Fruit fly (Drosophila melanogaster) whole organism, embryonic: Measurements from ENCODE around the gene nSMase.

ENCODE experiments used
- CG11696 ChIP-seq: fragments of 200-800 bp; sonication (Bioruptor generic); IDR thresholded peaks from 2 replicates; pipeline ENCODE4 v1.3.6; 2022; ENCODE audit warnings: missing biosample characterization, missing genetic modification characterization
- CG13424 ChIP-seq: fragments of 200-800 bp; sonication (Bioruptor generic); optimal IDR thresholded peaks from 2 replicates; lab custom pipeline; 2019; ENCODE audit warnings: missing biosample characterization, mild to moderate bottlenecking, missing genetic modification characterization, moderate library complexity
- CG13624 ChIP-seq: fragments of 200-800 bp; sonication (Bioruptor generic); optimal IDR thresholded peaks from 2 replicates; lab custom pipeline; 2016; ENCODE audit warnings: missing biosample characterization, missing genetic modification characterization
- CG13775 ChIP-seq: fragments of 200-800 bp; sonication (Bioruptor generic); optimal IDR thresholded peaks from 3 replicates; lab custom pipeline; 2017; ENCODE audit warnings: missing biosample characterization, mild to moderate bottlenecking, missing genetic modification characterization
- CG14050 ChIP-seq: fragments of 200-800 bp; sonication (Bioruptor generic); IDR thresholded peaks from 3 replicates; pipeline ENCODE4 v1.3.6; 2022; ENCODE audit warnings: missing biosample characterization, missing genetic modification characterization
- CG15601 ChIP-seq: fragments of 200-800 bp; sonication (Bioruptor generic); optimal IDR thresholded peaks from 3 replicates; lab custom pipeline; 2019; ENCODE audit warnings: missing biosample characterization, mild to moderate bottlenecking, missing genetic modification characterization, moderate library complexity
- CG17829 ChIP-seq: fragments of 200-800 bp; optimal IDR thresholded peaks from 2 replicates; lab custom pipeline; 2019; ENCODE audit warnings: missing biosample characterization, mild to moderate bottlenecking, missing genetic modification characterization, moderate library complexity
- CG2120 ChIP-seq: fragments of 200-800 bp; sonication (Bioruptor generic); optimal IDR thresholded peaks from 3 replicates; lab custom pipeline; 2016; ENCODE audit warnings: missing biosample characterization, missing genetic modification characterization
- CG2712 ChIP-seq: fragments of 200-800 bp; optimal IDR thresholded peaks from 3 replicates; lab custom pipeline; 2019; ENCODE audit warnings: missing biosample characterization, mild to moderate bottlenecking, missing genetic modification characterization, moderate library complexity
- CG6272 ChIP-seq: fragments of 200-800 bp; sonication (Bioruptor generic); IDR thresholded peaks from 2 replicates; pipeline ENCODE4 v1.3.6; 2022; ENCODE audit warnings: missing biosample characterization, missing genetic modification characterization
- CG6791 ChIP-seq: fragments of 200-800 bp; sonication (Bioruptor generic); IDR thresholded peaks from 3 replicates; pipeline ENCODE4 v1.3.6; 2022; ENCODE audit warnings: missing biosample characterization, missing genetic modification characterization; ENCODE audit not compliant: partially characterized antibody
- CG7271 ChIP-seq: fragments of 200-800 bp; sonication (Bioruptor generic); optimal IDR thresholded peaks from 2 replicates; lab custom pipeline; 2018; ENCODE audit warnings: missing biosample characterization, mild to moderate bottlenecking, missing genetic modification characterization, moderate library complexity
- CG7928 ChIP-seq: fragments of 200-800 bp; sonication (Bioruptor generic); optimal IDR thresholded peaks from 2 replicates; lab custom pipeline; 2017; ENCODE audit warnings: missing biosample characterization, mild to moderate bottlenecking, missing genetic modification characterization
- CG7963 ChIP-seq: fragments of 200-800 bp; sonication (Bioruptor generic); IDR thresholded peaks from 3 replicates; pipeline ENCODE4 v1.3.6; 2022; ENCODE audit warnings: missing biosample characterization, missing genetic modification characterization; ENCODE audit not compliant: partially characterized antibody
- CG7987 ChIP-seq: fragments of 200-800 bp; sonication (Bioruptor generic); optimal IDR thresholded peaks from 2 replicates; lab custom pipeline; 2018; ENCODE audit warnings: missing biosample characterization, mild to moderate bottlenecking, missing genetic modification characterization, moderate library complexity
- CG9609 ChIP-seq: fragments of 200-800 bp; sonication (Bioruptor generic); optimal IDR thresholded peaks from 3 replicates; lab custom pipeline; 2016; ENCODE audit warnings: missing biosample characterization, missing genetic modification characterization
- CG9797 ChIP-seq: fragments of 200-800 bp; sonication (Bioruptor generic); optimal IDR thresholded peaks from 3 replicates; lab custom pipeline; 2018; ENCODE audit warnings: missing biosample characterization, mild to moderate bottlenecking, missing genetic modification characterization
- D ChIP-seq, 2 experiments: fragments of 200-800 bp in 1 of 2; fragments of >200 bp in 1 of 2; sonication (Bioruptor generic) in 1 of 2; optimal IDR thresholded peaks; 2 replicates in 1 of 2; 3 replicates in 1 of 2; lab custom pipeline; 2017; ENCODE audit warnings: mild to moderate bottlenecking in 1 of 2, missing biosample characterization in 1 of 2, missing genetic modification characterization in 1 of 2, missing genetic modification reagents in 1 of 2
- Fer3 ChIP-seq: fragments of 200-800 bp; sonication (Bioruptor generic); optimal IDR thresholded peaks from 2 replicates; lab custom pipeline; 2018; ENCODE audit warnings: missing biosample characterization, mild to moderate bottlenecking, missing genetic modification characterization, moderate library complexity
- HmgZ ChIP-seq: fragments of 200-800 bp; sonication (Bioruptor generic); optimal IDR thresholded peaks from 2 replicates; lab custom pipeline; 2018; ENCODE audit warnings: missing biosample characterization, mild to moderate bottlenecking, missing genetic modification characterization
- Lhr ChIP-seq: fragments of 200-800 bp; sonication (Bioruptor generic); optimal IDR thresholded peaks from 3 replicates; lab custom pipeline; 2017; ENCODE audit warnings: mild to moderate bottlenecking, missing biosample characterization, missing genetic modification reagents, missing genetic modification characterization
- Myb ChIP-seq: fragments of 200-800 bp; sonication (Bioruptor generic); optimal IDR thresholded peaks from 2 replicates; lab custom pipeline; 2016; ENCODE audit warnings: missing biosample characterization, missing genetic modification characterization
- NC2β ChIP-seq: fragments of 200-800 bp; sonication (Bioruptor generic); optimal IDR thresholded peaks from 2 replicates; lab custom pipeline; 2016; ENCODE audit warnings: missing biosample characterization, missing genetic modification characterization
- Opbp ChIP-seq: fragments of 200-800 bp; sonication (Bioruptor generic); IDR thresholded peaks from 3 replicates; pipeline ENCODE4 v1.3.6; 2022; ENCODE audit warnings: missing biosample characterization, missing genetic modification characterization; ENCODE audit not compliant: partially characterized antibody
- Rfx ChIP-seq: fragments of 200-800 bp; sonication (Bioruptor generic); IDR thresholded peaks from 2 replicates; pipeline ENCODE4 v1.3.6; 2022; ENCODE audit warnings: missing biosample characterization, missing genetic modification characterization
- Sin3A ChIP-seq: fragments of >200 bp; optimal IDR thresholded peaks from 2 replicates; lab custom pipeline; 2018
- Sox100B ChIP-seq: fragments of 200-800 bp; sonication (Bioruptor generic); optimal IDR thresholded peaks from 3 replicates; lab custom pipeline; 2018; ENCODE audit warnings: missing biosample characterization, mild to moderate bottlenecking, missing genetic modification characterization
- Sry-δ ChIP-seq: fragments of 200-800 bp; sonication (Bioruptor generic); optimal IDR thresholded peaks from 2 replicates; lab custom pipeline; 2016; ENCODE audit warnings: missing biosample characterization, missing genetic modification characterization
- Tbp ChIP-seq: fragments of >200 bp; optimal IDR thresholded peaks from 2 replicates; lab custom pipeline; 2018; ENCODE audit warnings: missing biosample characterization, missing genetic modification characterization
- YL-1 ChIP-seq: fragments of 200-800 bp; sonication (Bioruptor generic); optimal IDR thresholded peaks from 3 replicates; lab custom pipeline; 2017; ENCODE audit warnings: missing biosample characterization, mild to moderate bottlenecking, missing genetic modification characterization
- bigmax ChIP-seq: fragments of 200-800 bp; sonication (Bioruptor generic); optimal IDR thresholded peaks from 2 replicates; lab custom pipeline; 2018; ENCODE audit warnings: missing biosample characterization, mild to moderate bottlenecking, missing genetic modification characterization
- caup ChIP-seq: fragments of 200-800 bp; sonication (Bioruptor generic); optimal IDR thresholded peaks from 3 replicates; lab custom pipeline; 2017; ENCODE audit warnings: missing biosample characterization, mild to moderate bottlenecking, missing genetic modification characterization, moderate library complexity; ENCODE audit not compliant: severe bottlenecking
- crp ChIP-seq, 2 experiments: fragments of 200-800 bp; sonication (Bioruptor generic); optimal IDR thresholded peaks; 2 replicates in 1 of 2; 3 replicates in 1 of 2; lab custom pipeline; 2017; ENCODE audit warnings: missing biosample characterization in 2 of 2, missing genetic modification characterization in 2 of 2, mild to moderate bottlenecking in 1 of 2, moderate library complexity in 1 of 2
- emc ChIP-seq: fragments of 200-800 bp; sonication (Bioruptor generic); optimal IDR thresholded peaks from 2 replicates; lab custom pipeline; 2016; ENCODE audit warnings: missing biosample characterization, missing genetic modification characterization
- eve ChIP-seq, 2 experiments: fragments of >200 bp; optimal IDR thresholded peaks; 2 replicates each; lab custom pipeline; 2017; ENCODE audit warnings: missing biosample characterization in 2 of 2, missing genetic modification characterization in 2 of 2
- eyg ChIP-seq: fragments of 200-800 bp; sonication (Bioruptor generic); optimal IDR thresholded peaks from 3 replicates; lab custom pipeline; 2016; ENCODE audit warnings: missing biosample characterization, missing genetic modification characterization
- fu2 ChIP-seq: fragments of 200-800 bp; sonication (Bioruptor generic); optimal IDR thresholded peaks from 2 replicates; lab custom pipeline; 2016; ENCODE audit warnings: missing biosample characterization, missing genetic modification characterization
- gfzf ChIP-seq: fragments of 200-800 bp; sonication (Bioruptor generic); optimal IDR thresholded peaks from 2 replicates; lab custom pipeline; 2016; ENCODE audit warnings: missing biosample characterization, mild to moderate bottlenecking, missing genetic modification characterization, moderate library complexity
- grau ChIP-seq: fragments of 200-800 bp; optimal IDR thresholded peaks from 3 replicates; lab custom pipeline; 2019; ENCODE audit warnings: missing biosample characterization, mild to moderate bottlenecking, missing genetic modification characterization, moderate library complexity
- gro ChIP-seq: fragments of 200-800 bp; sonication (Bioruptor generic); optimal IDR thresholded peaks from 2 replicates; lab custom pipeline; 2016; ENCODE audit warnings: missing biosample characterization, missing genetic modification characterization
- jing ChIP-seq: fragments of 200-800 bp; sonication (Bioruptor generic); optimal IDR thresholded peaks from 2 replicates; lab custom pipeline; 2018; ENCODE audit warnings: missing biosample characterization, mild to moderate bottlenecking, missing genetic modification characterization
- kah ChIP-seq: fragments of 200-800 bp; sonication (Bioruptor generic); optimal IDR thresholded peaks from 2 replicates; lab custom pipeline; 2018; ENCODE audit warnings: missing biosample characterization, mild to moderate bottlenecking, missing genetic modification characterization
- lbe ChIP-seq: fragments of 200-800 bp; sonication (Bioruptor generic); optimal IDR thresholded peaks from 2 replicates; lab custom pipeline; 2016; ENCODE audit warnings: missing biosample characterization, mild to moderate bottlenecking, missing genetic modification characterization
- pnt ChIP-seq: fragments of 200-800 bp; sonication (Bioruptor generic); optimal IDR thresholded peaks from 3 replicates; lab custom pipeline; 2016; ENCODE audit warnings: missing biosample characterization, missing genetic modification characterization
- ranshi ChIP-seq: fragments of 200-800 bp; sonication (Bioruptor generic); IDR thresholded peaks from 2 replicates; pipeline ENCODE4 v1.3.6; 2022; ENCODE audit warnings: missing biosample characterization, missing genetic modification characterization
- stwl ChIP-seq: fragments of 200-800 bp; sonication (Bioruptor generic); optimal IDR thresholded peaks from 3 replicates; lab custom pipeline; 2018; ENCODE audit warnings: missing biosample characterization, mild to moderate bottlenecking, missing genetic modification characterization, moderate library complexity
- unc-4 ChIP-seq: fragments of 200-800 bp; sonication (Bioruptor generic); IDR thresholded peaks from 2 replicates; pipeline ENCODE4 v1.3.6; 2022; ENCODE audit warnings: missing biosample characterization, missing genetic modification characterization; ENCODE audit not compliant: partially characterized antibody

The nSMase gene

dm6 chr3L:3224740-3225719 lies 6.1 kb downstream of the nSMase start, which contains the start of gene Larp4B (continued):
- TF ChIP-seq crp (GFP tag; optimal IDR thresholded peaks at IDR 0.05; lab: Kevin White, UChicago): peak in 1 of 2 experiments; percentile 40
- TF ChIP-seq CG7271: no peak
- TF ChIP-seq ranshi (GFP tag; lab: Robert Waterston, UW): no peak
- TF ChIP-seq eve (GFP tag; optimal IDR thresholded peaks at IDR 0.05; lab: Kevin White, UChicago): no peak
- peak; percentile 23 for TF ChIP-seq CG7987 (GFP tag; lab: Kevin White, UChicago)
- peak; percentile 19 for TF ChIP-seq bigmax (GFP tag; lab: Kevin White, UChicago)
- peak; percentile 94 for TF ChIP-seq kah (GFP tag; lab: Kevin White, UChicago)
- no peak for TF ChIP-seq Tbp (GFP tag; lab: Kevin White, UChicago)
- no peak for TF ChIP-seq CG11696
- peak; percentile 40 for TF ChIP-seq lbe
- TF ChIP-seq unc-4 (GFP tag; lab: Robert Waterston, UW): peak; percentile 66
- TF ChIP-seq stwl (tag; lab: Kevin White, UChicago): peak; percentile 72
- TF ChIP-seq grau: peak; percentile 38
- TF ChIP-seq CG13775 (GFP tag; lab: Kevin White, UChicago): peak; percentile 37
- peak; percentile 82 for TF ChIP-seq CG9797 (GFP tag; lab: Kevin White, UChicago)
- peak; percentile 40 for TF ChIP-seq YL-1 (GFP tag; lab: Kevin White, UChicago)
- no peak for TF ChIP-seq Sox100B (GFP tag; lab: Kevin White, UChicago)
- TF ChIP-seq CG9609 (GFP tag; lab: Kevin White, UChicago): no peak
- TF ChIP-seq Lhr (GFP tag; lab: Kevin White, UChicago): peak; percentile 78
- peak; percentile 16 for TF ChIP-seq caup
- TF ChIP-seq CG14050 (GFP tag; lab: Robert Waterston, UW): no peak
- TF ChIP-seq NC2β (GFP tag; lab: Kevin White, UChicago): peak; percentile 25
- peak; percentile 14 for TF ChIP-seq CG13424
- peak; percentile 61 for TF ChIP-seq HmgZ (tag; lab: Kevin White, UChicago)
- peak; percentile 90 for TF ChIP-seq Myb (GFP tag; lab: Kevin White, UChicago)
- peak; percentile 30 for TF ChIP-seq D (optimal IDR thresholded peaks at IDR 0.05; lab: Kevin White, UChicago)
- no peak for TF ChIP-seq D (GFP tag; optimal IDR thresholded peaks at IDR 0.05; lab: Kevin White, UChicago)
- TF ChIP-seq CG6791 (GFP tag; lab: Robert Waterston, UW): peak; percentile 50
- peak; percentile 48 for TF ChIP-seq CG2120
- TF ChIP-seq CG7963 (GFP tag; lab: Robert Waterston, UW): no peak
- no peak for TF ChIP-seq Fer3
- no peak for TF ChIP-seq eyg (GFP tag; lab: Kevin White, UChicago)
- peak; percentile 6 for TF ChIP-seq CG15601 (tag; lab: Kevin White, UChicago)
- peak; percentile 58 for TF ChIP-seq CG13624 (GFP tag; lab: Kevin White, UChicago)
- peak; percentile 86 for TF ChIP-seq Sin3A
- no peak for TF ChIP-seq emc (GFP tag; lab: Kevin White, UChicago)
- peak; percentile 22 for TF ChIP-seq CG17829 (tag; lab: Kevin White, UChicago)
- peak; percentile 41 for TF ChIP-seq CG7928
- peak; percentile 35; the same call in 2 of the 3 replicates for TF ChIP-seq Opbp (GFP tag; lab: Robert Waterston, UW)
- TF ChIP-seq CG2712 (tag; lab: Kevin White, UChicago): peak; percentile 19
- TF ChIP-seq fu2 (GFP tag; lab: Kevin White, UChicago): peak; percentile 8
- TF ChIP-seq pnt (GFP tag; lab: Kevin White, UChicago): no peak
- peak; percentile 69 for TF ChIP-seq Sry-δ (GFP tag; lab: Kevin White, UChicago)
- peak; percentile 45 for TF ChIP-seq gro (GFP tag; lab: Kevin White, UChicago)
- peak; percentile 98 for TF ChIP-seq gfzf (GFP tag; lab: Kevin White, UChicago)
- no peak for TF ChIP-seq CG6272 (GFP tag; lab: Robert Waterston, UW)
- peak; percentile 45 for TF ChIP-seq Rfx (GFP tag; lab: Robert Waterston, UW)
- no peak for TF ChIP-seq jing (GFP tag; lab: Kevin White, UChicago)
